Fruit fly (Drosophila melanogaster) whole organism, adult: ENCODE results near the gene Scp2.

Experiments used
- CG11617 ChIP-seq: fragments of 200-800 bp; sonication (Bioruptor generic); optimal IDR thresholded peaks from 2 replicates; lab custom pipeline; 2017; ENCODE audit warnings: mild to moderate bottlenecking, missing biosample characterization, missing genetic modification reagents, missing genetic modification characterization
- Crg-1 ChIP-seq: fragments of 200-800 bp; sonication (Bioruptor generic); optimal IDR thresholded peaks from 2 replicates; lab custom pipeline; 2016; ENCODE audit warnings: missing biosample characterization, missing genetic modification characterization
- Hr96 ChIP-seq: fragments of 200-800 bp; sonication (Bioruptor generic); optimal IDR thresholded peaks from 2 replicates; lab custom pipeline; 2016; ENCODE audit warnings: missing biosample characterization, missing genetic modification characterization
- bab1 ChIP-seq: fragments of 200-800 bp; sonication (Bioruptor generic); optimal IDR thresholded peaks from 3 replicates; lab custom pipeline; 2019; ENCODE audit warnings: missing biosample characterization, mild to moderate bottlenecking, missing genetic modification characterization, moderate library complexity
- cnc ChIP-seq, 2 experiments: fragments of >200 bp; optimal IDR thresholded peaks; 2 replicates each; lab custom pipeline; 2017
- ovo ChIP-seq: fragments of 200-800 bp; sonication (Bioruptor generic); optimal IDR thresholded peaks from 2 replicates; lab custom pipeline; 2016; ENCODE audit warnings: missing biosample characterization, missing genetic modification characterization
- pad ChIP-seq: fragments of 200-800 bp; sonication (Bioruptor generic); optimal IDR thresholded peaks from 3 replicates; lab custom pipeline; 2017; ENCODE audit warnings: missing biosample characterization, missing genetic modification characterization, mild to moderate bottlenecking, moderate library complexity, missing genetic modification reagents
- toe ChIP-seq: fragments of 200-800 bp; sonication (Bioruptor generic); optimal IDR thresholded peaks from 2 replicates; lab custom pipeline; 2016; ENCODE audit warnings: missing biosample characterization, missing genetic modification characterization

DNA sequence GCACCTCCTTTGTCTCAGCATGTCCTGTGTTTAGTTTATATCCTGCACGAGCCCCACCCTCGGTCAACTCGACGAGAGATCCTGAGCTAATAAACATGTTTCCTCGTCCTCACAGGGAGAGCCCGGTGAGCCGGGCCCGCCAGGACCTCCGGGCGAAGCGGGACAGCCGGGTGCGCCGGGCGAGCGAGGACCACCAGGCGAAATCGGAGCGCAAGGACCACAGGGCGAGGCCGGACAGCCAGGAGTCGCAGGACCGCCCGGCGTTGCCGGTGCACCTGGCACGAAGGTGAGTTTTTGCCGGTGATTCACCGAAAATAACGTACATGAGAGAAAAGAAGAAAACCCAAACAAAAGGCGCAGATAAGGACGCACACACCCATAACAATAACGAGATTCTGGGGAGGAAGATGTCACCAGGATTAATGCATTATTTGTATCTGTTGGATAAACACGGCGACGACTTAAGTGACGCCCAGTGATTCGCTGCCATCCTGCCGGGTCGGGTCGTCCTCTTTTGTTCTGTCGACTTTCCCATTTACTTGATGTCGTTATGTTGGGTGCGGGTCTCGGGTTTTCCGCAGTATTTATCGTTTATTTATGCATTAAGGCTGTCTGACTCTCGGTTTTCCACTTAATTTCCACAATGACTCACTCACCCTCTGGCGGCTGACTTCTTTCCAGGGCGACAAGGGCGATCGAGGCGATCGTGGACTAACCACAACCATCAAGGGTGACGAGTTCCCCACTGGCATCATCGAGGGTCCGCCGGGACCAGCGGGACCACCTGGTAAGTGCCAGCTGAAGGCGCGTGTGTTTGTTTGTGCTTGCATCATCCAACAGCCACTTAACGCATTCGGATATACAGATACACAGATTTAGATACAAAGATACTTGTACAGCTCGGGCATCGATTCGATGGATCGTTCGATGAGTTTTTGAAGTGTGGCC, 31.5 kb downstream of the Scp2 start:
- TF ChIP-seq ovo (GFP tag; lab: Kevin White, UChicago): no peak
- no peak for TF ChIP-seq Hr96 (GFP tag; lab: Kevin White, UChicago)
- no peak for TF ChIP-seq bab1 (GFP tag; lab: Kevin White, UChicago)
- TF ChIP-seq toe (GFP tag; lab: Kevin White, UChicago): no peak
- TF ChIP-seq CG11617: no peak
- TF ChIP-seq Crg-1 (GFP tag; lab: Kevin White, UChicago): no peak
- no peak for TF ChIP-seq pad
- no peak for TF ChIP-seq cnc (optimal IDR thresholded peaks at IDR 0.05; lab: Kevin White, UChicago)
